Fruit fly (Drosophila melanogaster) whole organism, embryonic: Measurements from ENCODE around the gene Ran-like.

ENCODE experiments used
- Abd-B ChIP-seq: fragments of 200-800 bp; sonication (Bioruptor generic); optimal IDR thresholded peaks from 2 replicates; lab custom pipeline; 2018; ENCODE audit warnings: missing biosample characterization, mild to moderate bottlenecking, missing genetic modification characterization, moderate library complexity
- CG1024 ChIP-seq: fragments of 200-800 bp; sonication (Bioruptor generic); IDR thresholded peaks from 2 replicates; pipeline ENCODE4 v1.3.6; 2022; ENCODE audit warnings: missing biosample characterization, missing genetic modification characterization
- CG11093 ChIP-seq: fragments of 200-800 bp; sonication (Bioruptor generic); IDR thresholded peaks from 3 replicates; pipeline ENCODE4 v1.3.6; 2022; ENCODE audit warnings: missing biosample characterization, missing genetic modification characterization
- CG11456 ChIP-seq: fragments of 200-800 bp; sonication (Bioruptor generic); IDR thresholded peaks from 3 replicates; pipeline ENCODE4 v1.3.6; 2022; ENCODE audit warnings: missing biosample characterization, missing genetic modification characterization
- CG11504 ChIP-seq: fragments of 200-800 bp; sonication (Bioruptor generic); optimal IDR thresholded peaks from 3 replicates; lab custom pipeline; 2019; ENCODE audit warnings: missing biosample characterization, mild to moderate bottlenecking, missing genetic modification characterization, moderate library complexity
- CG12236 ChIP-seq: fragments of 200-800 bp; sonication (Bioruptor generic); optimal IDR thresholded peaks from 2 replicates; lab custom pipeline; 2016; ENCODE audit warnings: missing biosample characterization, missing genetic modification characterization
- CG12769 ChIP-seq: fragments of 200-800 bp; sonication (Bioruptor generic); optimal IDR thresholded peaks from 2 replicates; lab custom pipeline; 2019; ENCODE audit warnings: missing biosample characterization, mild to moderate bottlenecking, missing genetic modification characterization, moderate library complexity
- CG13894 ChIP-seq: fragments of 200-800 bp; sonication (Bioruptor generic); optimal IDR thresholded peaks from 3 replicates; lab custom pipeline; 2018; ENCODE audit warnings: missing biosample characterization, mild to moderate bottlenecking, missing genetic modification characterization, moderate library complexity
- CG1529 ChIP-seq: fragments of 200-800 bp; sonication (Bioruptor generic); optimal IDR thresholded peaks from 3 replicates; lab custom pipeline; 2018; ENCODE audit warnings: missing biosample characterization, missing genetic modification characterization
- CG17186 ChIP-seq: fragments of 200-800 bp; sonication (Bioruptor generic); optimal IDR thresholded peaks from 3 replicates; lab custom pipeline; 2017; ENCODE audit warnings: missing biosample characterization, missing genetic modification reagents, missing genetic modification characterization
- CG17359 ChIP-seq: fragments of 200-800 bp; sonication (Bioruptor generic); optimal IDR thresholded peaks from 3 replicates; lab custom pipeline; 2018; ENCODE audit warnings: missing biosample characterization, mild to moderate bottlenecking, missing genetic modification characterization, moderate library complexity
- CG17385 ChIP-seq: fragments of 200-800 bp; sonication (Bioruptor generic); optimal IDR thresholded peaks from 3 replicates; lab custom pipeline; 2018; ENCODE audit warnings: missing biosample characterization, mild to moderate bottlenecking, missing genetic modification characterization
- CG2199 ChIP-seq: fragments of 200-800 bp; sonication (Bioruptor generic); IDR thresholded peaks from 3 replicates; pipeline ENCODE4 v1.3.6; 2022; ENCODE audit warnings: missing biosample characterization, missing genetic modification characterization
- CG2678 ChIP-seq: fragments of 200-800 bp; sonication (Bioruptor generic); optimal IDR thresholded peaks from 3 replicates; lab custom pipeline; 2019; ENCODE audit warnings: missing biosample characterization, mild to moderate bottlenecking, missing genetic modification characterization, moderate library complexity
- CG30403 ChIP-seq: fragments of 200-800 bp; sonication (Bioruptor generic); optimal IDR thresholded peaks from 3 replicates; lab custom pipeline; 2016; ENCODE audit warnings: missing biosample characterization, missing genetic modification characterization
- CG4707 ChIP-seq: fragments of 200-800 bp; sonication (Bioruptor generic); optimal IDR thresholded peaks from 2 replicates; lab custom pipeline; 2018; ENCODE audit warnings: missing biosample characterization, mild to moderate bottlenecking, missing genetic modification characterization, moderate library complexity
- CG8290 ChIP-seq, 3 experiments: fragments of 200-800 bp; sonication (Bioruptor generic); optimal IDR thresholded peaks; 2 replicates each; lab custom pipeline; 2016 to 2019; ENCODE audit warnings: missing biosample characterization in 3 of 3, missing genetic modification characterization in 3 of 3, mild to moderate bottlenecking in 2 of 3, moderate library complexity in 1 of 3
- CG8944 ChIP-seq: fragments of 200-800 bp; sonication (Bioruptor generic); optimal IDR thresholded peaks from 3 replicates; lab custom pipeline; 2016; ENCODE audit warnings: missing biosample characterization, missing genetic modification characterization
- CG9817 ChIP-seq: fragments of 200-800 bp; sonication (Bioruptor generic); optimal IDR thresholded peaks from 2 replicates; lab custom pipeline; 2018; ENCODE audit warnings: missing biosample characterization, mild to moderate bottlenecking, missing genetic modification characterization, moderate library complexity
- D19A ChIP-seq: fragments of 200-800 bp; optimal IDR thresholded peaks from 3 replicates; lab custom pipeline; 2019; ENCODE audit warnings: missing biosample characterization, mild to moderate bottlenecking, missing genetic modification characterization, moderate library complexity
- ERR ChIP-seq: fragments of 200-800 bp; sonication (Bioruptor generic); optimal IDR thresholded peaks from 2 replicates; lab custom pipeline; 2016; ENCODE audit warnings: missing biosample characterization, missing genetic modification characterization
- HLH4C ChIP-seq: fragments of 200-800 bp; sonication (Bioruptor generic); IDR thresholded peaks from 3 replicates; pipeline ENCODE4 v1.3.6; 2022; ENCODE audit warnings: missing biosample characterization, missing genetic modification characterization; ENCODE audit not compliant: partially characterized antibody
- HLHmδ ChIP-seq: fragments of 200-800 bp; sonication (Bioruptor generic); optimal IDR thresholded peaks from 2 replicates; lab custom pipeline; 2018; ENCODE audit warnings: missing biosample characterization, mild to moderate bottlenecking, missing genetic modification characterization, moderate library complexity
- HmgZ ChIP-seq: fragments of 200-800 bp; sonication (Bioruptor generic); optimal IDR thresholded peaks from 2 replicates; lab custom pipeline; 2018; ENCODE audit warnings: missing biosample characterization, mild to moderate bottlenecking, missing genetic modification characterization
- Jarid2 ChIP-seq: fragments of 200-800 bp; sonication (Bioruptor generic); optimal IDR thresholded peaks from 3 replicates; lab custom pipeline; 2017; ENCODE audit warnings: mild to moderate bottlenecking, missing biosample characterization, missing genetic modification reagents, missing genetic modification characterization
- Lim3 ChIP-seq: fragments of 200-800 bp; sonication (Bioruptor generic); IDR thresholded peaks from 2 replicates; pipeline ENCODE4 v1.3.6; 2022; ENCODE audit warnings: missing biosample characterization, missing genetic modification characterization
- MTF-1 ChIP-seq: fragments of 200-800 bp; sonication (Bioruptor generic); optimal IDR thresholded peaks from 2 replicates; lab custom pipeline; 2018; ENCODE audit warnings: missing biosample characterization, mild to moderate bottlenecking, missing genetic modification characterization, borderline replicate concordance
- Nf-YB ChIP-seq: fragments of 200-800 bp; sonication (Bioruptor generic); optimal IDR thresholded peaks from 3 replicates; lab custom pipeline; 2019; ENCODE audit warnings: missing biosample characterization, mild to moderate bottlenecking, missing genetic modification characterization, moderate library complexity
- Tbp ChIP-seq: fragments of >200 bp; optimal IDR thresholded peaks from 2 replicates; lab custom pipeline; 2018; ENCODE audit warnings: missing biosample characterization, missing genetic modification characterization
- Trl ChIP-seq, 3 experiments: fragments of >200 bp in 2 of 3; fragments of 200-800 bp in 1 of 3; sonication (Bioruptor generic) in 1 of 3; optimal IDR thresholded peaks; 2 replicates in 1 of 3; 3 replicates in 2 of 3; lab custom pipeline; 2016 to 2017; ENCODE audit warnings: missing biosample characterization in 1 of 3, missing genetic modification characterization in 1 of 3
- cas ChIP-seq: fragments of 200-800 bp; sonication (Bioruptor generic); IDR thresholded peaks from 2 replicates; pipeline ENCODE4 v1.3.6; 2022; ENCODE audit warnings: missing biosample characterization, missing genetic modification characterization
- caup ChIP-seq: fragments of 200-800 bp; sonication (Bioruptor generic); optimal IDR thresholded peaks from 3 replicates; lab custom pipeline; 2017; ENCODE audit warnings: missing biosample characterization, mild to moderate bottlenecking, missing genetic modification characterization, moderate library complexity; ENCODE audit not compliant: severe bottlenecking
- dimm ChIP-seq: fragments of 200-800 bp; sonication (Bioruptor generic); IDR thresholded peaks from 2 replicates; pipeline ENCODE4 v1.3.6; 2022; ENCODE audit warnings: missing biosample characterization, missing genetic modification characterization
- dpn ChIP-seq, 2 experiments: fragments of 200-800 bp; sonication (Bioruptor generic); optimal IDR thresholded peaks; 3 replicates each; lab custom pipeline; 2016; ENCODE audit warnings: missing biosample characterization in 2 of 2, missing genetic modification characterization in 2 of 2
- eve ChIP-seq, 2 experiments: fragments of >200 bp; optimal IDR thresholded peaks; 2 replicates each; lab custom pipeline; 2017; ENCODE audit warnings: missing biosample characterization in 2 of 2, missing genetic modification characterization in 2 of 2
- fd102C ChIP-seq: fragments of 200-800 bp; sonication (Bioruptor generic); optimal IDR thresholded peaks from 2 replicates; lab custom pipeline; 2018; ENCODE audit warnings: missing biosample characterization, mild to moderate bottlenecking, missing genetic modification characterization, moderate library complexity
- ind ChIP-seq: fragments of 200-800 bp; sonication (Bioruptor generic); optimal IDR thresholded peaks from 3 replicates; lab custom pipeline; 2016; ENCODE audit warnings: missing biosample characterization, missing genetic modification characterization
- knrl ChIP-seq: fragments of 200-800 bp; sonication (Bioruptor generic); IDR thresholded peaks from 3 replicates; pipeline ENCODE4 v1.3.6; 2022; ENCODE audit warnings: missing biosample characterization, missing genetic modification characterization; ENCODE audit not compliant: partially characterized antibody
- nerfin-1 ChIP-seq: fragments of 200-800 bp; sonication (Bioruptor generic); optimal IDR thresholded peaks from 3 replicates; lab custom pipeline; 2019; ENCODE audit warnings: missing biosample characterization, mild to moderate bottlenecking, missing genetic modification characterization, moderate library complexity
- nerfin-2 ChIP-seq: fragments of 200-800 bp; sonication (Bioruptor generic); IDR thresholded peaks from 2 replicates; pipeline ENCODE4 v1.3.6; 2022; ENCODE audit warnings: missing biosample characterization, missing genetic modification characterization; ENCODE audit not compliant: partially characterized antibody
- pfk ChIP-seq: fragments of 200-800 bp; sonication (Bioruptor generic); optimal IDR thresholded peaks from 2 replicates; lab custom pipeline; 2018; ENCODE audit warnings: missing biosample characterization, mild to moderate bottlenecking, missing genetic modification characterization, moderate library complexity
- seq ChIP-seq: fragments of 200-800 bp; sonication (Bioruptor generic); IDR thresholded peaks from 2 replicates; pipeline ENCODE4 v1.3.6; 2022; ENCODE audit warnings: missing biosample characterization, missing genetic modification characterization
- sqz ChIP-seq: fragments of 200-800 bp; sonication (Bioruptor generic); optimal IDR thresholded peaks from 3 replicates; lab custom pipeline; 2018; ENCODE audit warnings: missing biosample characterization, mild to moderate bottlenecking, missing genetic modification characterization
- stc ChIP-seq: fragments of 200-800 bp; sonication (Bioruptor generic); IDR thresholded peaks from 2 replicates; pipeline ENCODE4 v1.3.6; 2022; ENCODE audit warnings: missing biosample characterization, missing genetic modification characterization
- tx ChIP-seq: fragments of 200-800 bp; sonication (Bioruptor generic); optimal IDR thresholded peaks from 2 replicates; lab custom pipeline; 2016; ENCODE audit warnings: missing biosample characterization, missing genetic modification characterization
- wdn ChIP-seq: fragments of 200-800 bp; sonication (Bioruptor generic); IDR thresholded peaks from 2 replicates; pipeline ENCODE4 v1.3.6; 2022; ENCODE audit warnings: missing biosample characterization, missing genetic modification characterization
- wek ChIP-seq: fragments of 200-800 bp; sonication (Bioruptor generic); optimal IDR thresholded peaks from 3 replicates; lab custom pipeline; 2018; ENCODE audit warnings: missing biosample characterization, mild to moderate bottlenecking, missing genetic modification characterization, moderate library complexity

The Ran-like gene

dm6 chr3L:15533402-15534129 is 48.4 kb upstream of the Ran-like start (continued):
- TF ChIP-seq caup (GFP tag; lab: Kevin White, UChicago) (no peak), pfk (GFP tag; lab: Kevin White, UChicago) (no peak), CG1024 (GFP tag; lab: Robert Waterston, UW) (peak; percentile 49; the same call in 1 of the 2 replicates), CG13894 (tag; lab: Kevin White, UChicago) (no peak), CG2678 (tag; lab: Kevin White, UChicago) (peak; percentile 44), CG17186 (GFP tag; lab: Kevin White, UChicago) (peak; percentile 30), Nf-YB (GFP tag; lab: Kevin White, UChicago) (no peak), MTF-1 (GFP tag; lab: Kevin White, UChicago) (no peak), fd102C (GFP tag; lab: Kevin White, UChicago) (no peak), ERR (GFP tag; lab: Kevin White, UChicago) (no peak), CG11093 (GFP tag; lab: Robert Waterston, UW) (0 out of 3 replicates have a peak, but pooled peaks have one; percentile 6), CG9817 (tag; lab: Kevin White, UChicago) (peak; percentile 28), Tbp (GFP tag; lab: Kevin White, UChicago) (no peak), CG1529 (GFP tag; lab: Kevin White, UChicago) (peak; percentile 3), HmgZ (peak; percentile 5), HLH4C (GFP tag; lab: Robert Waterston, UW) (no peak), dpn (GFP tag; optimal IDR thresholded peaks at IDR 0.05; lab: Kevin White, UChicago) (peak in 1 of 2 experiments; percentile 4), stc (GFP tag; lab: Robert Waterston, UW) (peak; percentile 45), CG30403 (GFP tag; lab: Kevin White, UChicago) (peak; percentile 45), Jarid2 (GFP tag; lab: Kevin White, UChicago) (no peak), CG12236 (peak; percentile 35), knrl (no peak), nerfin-2 (GFP tag; lab: Robert Waterston, UW) (no peak), CG17385 (peak; percentile 17), CG8944 (GFP tag; lab: Kevin White, UChicago) (peak; percentile 40), CG12769 (no peak), CG11504 (tag; lab: Kevin White, UChicago) (peak; percentile 59), tx (no peak), dimm (GFP tag; lab: Robert Waterston, UW) (no peak), D19A (peak; percentile 75), seq (GFP tag; lab: Robert Waterston, UW) (no peak), CG4707 (GFP tag; lab: Kevin White, UChicago) (peak; percentile 24), Trl (optimal IDR thresholded peaks at IDR 0.05; lab: Kevin White, UChicago) (peak; percentile 11 to 17), Trl (GFP tag; optimal IDR thresholded peaks at IDR 0.05; lab: Kevin White, UChicago) (peak; percentile 56), wek (no peak), HLHmδ (GFP tag; lab: Kevin White, UChicago) (no peak), wdn (GFP tag; lab: Robert Waterston, UW) (no peak), nerfin-1 (tag; lab: Kevin White, UChicago) (peak; percentile 16), ind (GFP tag; lab: Kevin White, UChicago) (peak; percentile 52), eve (GFP tag; optimal IDR thresholded peaks at IDR 0.05; lab: Kevin White, UChicago) (peak in 1 of 2 experiments; percentile 93), Abd-B (GFP tag; lab: Kevin White, UChicago) (peak; percentile 13), cas (GFP tag; lab: Robert Waterston, UW) (0 out of 2 replicates have a peak, but pooled peaks have one; percentile 5), CG8290 (GFP tag; optimal IDR thresholded peaks at IDR 0.05; lab: Kevin White, UChicago) (no peak), CG8290 (tag; optimal IDR thresholded peaks at IDR 0.05; lab: Kevin White, UChicago) (peak in 1 of 2 experiments; percentile 40), Lim3 (GFP tag; lab: Robert Waterston, UW) (no peak), sqz (GFP tag; lab: Kevin White, UChicago) (no peak), CG17359 (tag; lab: Kevin White, UChicago) (peak; percentile 57), CG2199 (0 out of 3 replicates have a peak, but pooled peaks have one; percentile 26), CG11456 (GFP tag; lab: Robert Waterston, UW) (no peak)
